Fruit fly (Drosophila melanogaster): ENCODE data around the gene Acer.
A peak's percentile ranks its signal among the peaks of the same experiment; 100 is the strongest.

Acer gene

dm6 chr2L:8553789-8554626, 32.3 kb downstream of the Acer start (continued):
- no peak for TF ChIP-seq Dfd (GFP tag; optimal IDR thresholded peaks at IDR 0.05)
- TF ChIP-seq ttk (GFP tag; IDR thresholded peaks at IDR 0.05) = 0 out of 2 replicates have a peak, but pooled peaks have one; percentile 37
- TF ChIP-seq hth (optimal IDR thresholded peaks at IDR 0.05) = no peak
- TF ChIP-seq CG14667 (GFP tag; IDR thresholded peaks at IDR 0.05) = no peak
- peak; percentile 42 for TF ChIP-seq CG4424 (GFP tag; optimal IDR thresholded peaks at IDR 0.05)
- peak; percentile 46 for TF ChIP-seq ATbp (GFP tag; optimal IDR thresholded peaks at IDR 0.05)
- no peak for TF ChIP-seq ems (GFP tag; optimal IDR thresholded peaks at IDR 0.05)
- peak; percentile 14 for TF ChIP-seq mam (GFP tag; optimal IDR thresholded peaks at IDR 0.05)
- TF ChIP-seq Hr39 (optimal IDR thresholded peaks at IDR 0.05) = no peak
- no peak for TF ChIP-seq repo (GFP tag; optimal IDR thresholded peaks at IDR 0.05)
- TF ChIP-seq Blimp-1 (GFP tag; optimal IDR thresholded peaks at IDR 0.05) = peak; percentile 88
- TF ChIP-seq pfk (GFP tag; optimal IDR thresholded peaks at IDR 0.05) = no peak
- TF ChIP-seq CG1647 (GFP tag; optimal IDR thresholded peaks at IDR 0.05) = no peak
- 0 out of 2 replicates have a peak, but pooled peaks have one; percentile 27 for TF ChIP-seq seq (GFP tag; IDR thresholded peaks at IDR 0.05)
- no peak for TF ChIP-seq Fer2 (tag; optimal IDR thresholded peaks at IDR 0.05)
- no peak for TF ChIP-seq Gsc (GFP tag; IDR thresholded peaks at IDR 0.05)
- no peak for TF ChIP-seq ERR (GFP tag; optimal IDR thresholded peaks at IDR 0.05)
- no peak for TF ChIP-seq CG11696 (GFP tag; IDR thresholded peaks at IDR 0.05)
- TF ChIP-seq CG6813 (GFP tag; optimal IDR thresholded peaks at IDR 0.05) = no peak
- TF ChIP-seq CG33557 (GFP tag; optimal IDR thresholded peaks at IDR 0.05) = peak; percentile 49
- TF ChIP-seq gt (GFP tag; IDR thresholded peaks at IDR 0.05) = no peak
- no peak for TF ChIP-seq dimm (GFP tag; IDR thresholded peaks at IDR 0.05)
- TF ChIP-seq CG10366 (GFP tag; IDR thresholded peaks at IDR 0.05) = no peak
- peak; percentile 32 for TF ChIP-seq CG7786 (GFP tag; optimal IDR thresholded peaks at IDR 0.05)
- TF ChIP-seq CG11560 (tag; IDR thresholded peaks at IDR 0.05) = no peak
- TF ChIP-seq CG32767 (GFP tag; IDR thresholded peaks at IDR 0.05) = no peak
- no peak for TF ChIP-seq E2f2 (GFP tag; IDR thresholded peaks at IDR 0.05)
- TF ChIP-seq CG10462 (GFP tag; optimal IDR thresholded peaks at IDR 0.05) = no peak
- peak; percentile 3; the same call in 1 of the 2 replicates for TF ChIP-seq CG6689 (GFP tag; IDR thresholded peaks at IDR 0.05)
- no peak for TF ChIP-seq CG7928 (GFP tag; optimal IDR thresholded peaks at IDR 0.05)
- no peak for TF ChIP-seq lbe (GFP tag; optimal IDR thresholded peaks at IDR 0.05)
- no peak for TF ChIP-seq CG1792 (GFP tag; optimal IDR thresholded peaks at IDR 0.05)
- TF ChIP-seq Taf1 (GFP tag; IDR thresholded peaks at IDR 0.05) = no peak; the same call in 1 of the 2 replicates
- TF ChIP-seq tll (GFP tag; optimal IDR thresholded peaks at IDR 0.05) = no peak
- TF ChIP-seq vnd (GFP tag; IDR thresholded peaks at IDR 0.05; ENCODE audit: partially characterized antibody) = no peak
- TF ChIP-seq YL-1 (GFP tag; optimal IDR thresholded peaks at IDR 0.05) = no peak
- TF ChIP-seq tx (GFP tag; optimal IDR thresholded peaks at IDR 0.05) = no peak
- TF ChIP-seq cwo (GFP tag; optimal IDR thresholded peaks at IDR 0.05) = no peak
- TF ChIP-seq tgo (GFP tag; IDR thresholded peaks at IDR 0.05) = 0 out of 3 replicates have a peak, but pooled peaks have one; percentile 39
- TF ChIP-seq ase (GFP tag; IDR thresholded peaks at IDR 0.05) = no peak
- TF ChIP-seq CG3163 (GFP tag; optimal IDR thresholded peaks at IDR 0.05) = peak; percentile 35
- no peak for TF ChIP-seq emc (GFP tag; optimal IDR thresholded peaks at IDR 0.05)
- no peak for TF ChIP-seq H2.0 (GFP tag; IDR thresholded peaks at IDR 0.05)
- TF ChIP-seq disco-r (GFP tag; optimal IDR thresholded peaks at IDR 0.05) = no peak
- peak; percentile 32 for TF ChIP-seq NC2α (GFP tag; optimal IDR thresholded peaks at IDR 0.05)
- no peak for TF ChIP-seq stwl (tag; optimal IDR thresholded peaks at IDR 0.05)
- TF ChIP-seq CG30403 (GFP tag; optimal IDR thresholded peaks at IDR 0.05) = peak; percentile 5
- no peak for TF ChIP-seq HHEX (GFP tag; optimal IDR thresholded peaks at IDR 0.05)
- TF ChIP-seq wdn (GFP tag; IDR thresholded peaks at IDR 0.05) = no peak
- TF ChIP-seq scrt (GFP tag; optimal IDR thresholded peaks at IDR 0.05) = no peak
- no peak for TF ChIP-seq GATAe (GFP tag; conservative IDR thresholded peaks at IDR 0.05)
